Worm (Caenorhabditis elegans): ENCODE measurements around the gene Y39A3B.7.

Y39A3B.7 gene

ce11 chrIII:1984860-1985259, at the start of gene Y39A3B.7:
Gene Y39A3B.7 (minus strand): TSS chrIII:1984960.
- TF ChIP-seq dmd-4 (tag; optimal IDR thresholded peaks at IDR 0.05; ENCODE audit: borderline replicate concordance) = no peak

ce11 chrIII:2032327-2033093, 47.8 kb upstream of the Y39A3B.7 start:
- TF ChIP-seq fax-1 (tag; optimal IDR thresholded peaks at IDR 0.05) (peak; percentile 34), unc-3 (GFP tag; conservative IDR thresholded peaks at IDR 0.05) (0 out of 2 replicates have a peak, but pooled peaks have one; percentile 8), unc-3 (tag; optimal IDR thresholded peaks at IDR 0.05) (no peak), mec-3 (tag; optimal IDR thresholded peaks at IDR 0.05; ENCODE audit: borderline replicate concordance) (no peak), odd-2 (tag; optimal IDR thresholded peaks at IDR 0.05) (no peak), pag-3 (tag; optimal IDR thresholded peaks at IDR 0.05; ENCODE audit: borderline replicate concordance) (no peak), unc-42 (tag; optimal IDR thresholded peaks at IDR 0.05) (peak; percentile 77), ceh-18 (tag; optimal IDR thresholded peaks at IDR 0.05) (peak; percentile 32), pat-9 (tag; optimal IDR thresholded peaks at IDR 0.05) (no peak)

ce11 chrIII:2031746-2032145, 47.0 kb upstream of the Y39A3B.7 start:
- no peak for TF ChIP-seq F13H6.1 (tag; optimal IDR thresholded peaks at IDR 0.05)
- TF ChIP-seq unc-42 (tag; optimal IDR thresholded peaks at IDR 0.05) = peak; percentile 29
- no peak for TF ChIP-seq pax-1 (tag; optimal IDR thresholded peaks at IDR 0.05)

DNA sequence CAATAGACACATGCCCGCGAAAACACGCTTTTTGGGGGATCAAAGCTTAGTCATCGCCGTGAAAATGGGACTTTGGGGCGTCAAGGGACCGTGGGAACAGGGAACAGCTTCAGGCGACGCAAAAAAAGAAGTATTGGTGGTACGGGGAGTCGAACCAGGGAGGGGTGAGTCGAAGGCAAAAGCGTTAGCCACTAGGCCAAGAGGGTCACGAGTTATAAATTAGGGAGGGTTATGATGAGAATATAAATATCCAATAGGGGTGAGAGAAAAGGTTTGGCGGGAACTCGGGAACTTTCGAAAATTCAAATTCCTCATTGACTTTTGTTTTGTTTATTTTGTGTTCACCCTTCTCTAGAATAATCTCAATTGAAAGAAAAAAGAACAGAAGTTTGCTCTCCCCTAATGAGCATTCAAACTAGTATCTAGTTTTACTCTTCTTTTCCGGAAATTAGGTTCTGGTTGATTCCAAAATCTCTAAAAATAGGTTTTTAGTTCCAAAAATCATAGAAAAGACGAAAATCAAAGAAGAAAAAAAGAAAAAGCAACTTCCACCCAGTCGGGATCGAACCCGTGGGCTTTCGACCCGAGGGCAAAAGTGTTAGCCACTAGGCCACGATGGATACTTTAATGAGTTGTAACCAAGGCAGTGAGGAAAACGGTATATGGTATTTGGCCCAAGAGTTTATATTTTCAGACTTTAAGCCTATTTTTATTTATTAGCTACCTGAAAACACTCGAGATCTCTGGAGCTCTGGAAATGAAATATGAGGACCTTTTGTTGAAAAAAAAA, 46.2 kb upstream of the Y39A3B.7 start:
- TF ChIP-seq lin-11 (tag; optimal IDR thresholded peaks at IDR 0.05) (no peak), zip-5 (tag; optimal IDR thresholded peaks at IDR 0.05) (no peak), ttx-3 (tag; optimal IDR thresholded peaks at IDR 0.05) (no peak), hlh-30 (tag; optimal IDR thresholded peaks at IDR 0.05; ENCODE audit: insufficient read depth) (peak; percentile 16), hlh-6 (tag; optimal IDR thresholded peaks at IDR 0.05) (peak; percentile 0)

ce11 chrIII:2027517-2027916, 42.8 kb upstream of the Y39A3B.7 start:
- TF ChIP-seq nfya-1 (tag; optimal IDR thresholded peaks at IDR 0.05) (no peak), unc-55 (GFP tag; optimal IDR thresholded peaks at IDR 0.05) (peak; percentile 29), C38D4.7 (GFP tag; optimal IDR thresholded peaks at IDR 0.05) (no peak), ceh-18 (tag; optimal IDR thresholded peaks at IDR 0.05) (peak; percentile 44), odd-2 (tag; optimal IDR thresholded peaks at IDR 0.05) (no peak), syd-9 (tag; optimal IDR thresholded peaks at IDR 0.05) (no peak)

ce11 chrIII:2023435-2023834, 38.7 kb upstream of the Y39A3B.7 start:
- peak; percentile 62 for TF ChIP-seq dve-1 (tag; optimal IDR thresholded peaks at IDR 0.05)

DNA sequence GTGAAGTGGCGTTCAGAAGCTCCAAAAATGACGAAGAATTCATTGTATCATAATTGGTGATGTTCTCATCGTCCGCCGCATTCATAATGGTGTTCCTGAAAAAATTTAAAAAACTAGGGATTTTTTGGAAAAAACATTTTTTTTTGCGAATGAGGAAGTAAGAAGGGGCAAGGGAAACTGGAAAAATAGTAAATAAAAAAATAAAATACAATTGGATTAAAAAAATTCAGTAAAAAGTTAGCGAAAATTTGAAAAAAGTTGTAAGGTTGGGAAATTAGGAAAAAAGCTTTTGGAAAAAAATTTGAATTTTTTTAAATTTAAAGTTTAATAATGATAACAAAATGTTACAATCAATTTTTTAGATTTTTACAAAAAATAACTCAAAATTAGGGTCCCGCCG, 36.7 kb upstream of the Y39A3B.7 start, which contains the start of gene ckr-2:
Gene ckr-2 (minus strand): TSS at position 101 of the 400 bp plus-strand sequence.
- TF ChIP-seq ceh-2 (tag; optimal IDR thresholded peaks at IDR 0.05) (no peak), ceh-6 (GFP tag; optimal IDR thresholded peaks at IDR 0.05) (no peak), ceh-9 (tag; optimal IDR thresholded peaks at IDR 0.05) (no peak), hlh-6 (tag; optimal IDR thresholded peaks at IDR 0.05) (no peak), T23F11.4 (GFP tag; optimal IDR thresholded peaks at IDR 0.05) (no peak), pat-9 (tag; optimal IDR thresholded peaks at IDR 0.05) (no peak), K02D7.2 (tag; optimal IDR thresholded peaks at IDR 0.05) (no peak), pqm-1 (tag; optimal IDR thresholded peaks at IDR 0.05) (no peak), gmeb-2 (tag; optimal IDR thresholded peaks at IDR 0.05) (no peak), F13H6.1 (tag; optimal IDR thresholded peaks at IDR 0.05) (no peak), nhr-11 (tag; optimal IDR thresholded peaks at IDR 0.05) (no peak), zip-5 (tag; optimal IDR thresholded peaks at IDR 0.05) (no peak), tbx-2 (tag; optimal IDR thresholded peaks at IDR 0.05) (no peak), ceh-24 (tag; optimal IDR thresholded peaks at IDR 0.05) (no peak), hlh-8 (tag; optimal IDR thresholded peaks at IDR 0.05) (no peak), elt-2 (tag; optimal IDR thresholded peaks at IDR 0.05) (no peak), pros-1 (tag; optimal IDR thresholded peaks at IDR 0.05) (no peak)

Data from whole organism, late embryonic.